Worm (Caenorhabditis elegans): Measurements from ENCODE around the gene F45D11.5.

ce11 chrII:979135-979534, 22.4 kb upstream of the F45D11.5 start, which contains the start of the genes fbxc-17 and fbxc-15:
- no peak for TF ChIP-seq W03F9.2 (tag; optimal IDR thresholded peaks at IDR 0.05)
- TF ChIP-seq dao-5 (tag; optimal IDR thresholded peaks at IDR 0.05) = no peak

Data from whole organism, L4/young adult.